Worm (Caenorhabditis elegans): ENCODE results near the gene R01E6.5.

Gene R01E6.5

DNA sequence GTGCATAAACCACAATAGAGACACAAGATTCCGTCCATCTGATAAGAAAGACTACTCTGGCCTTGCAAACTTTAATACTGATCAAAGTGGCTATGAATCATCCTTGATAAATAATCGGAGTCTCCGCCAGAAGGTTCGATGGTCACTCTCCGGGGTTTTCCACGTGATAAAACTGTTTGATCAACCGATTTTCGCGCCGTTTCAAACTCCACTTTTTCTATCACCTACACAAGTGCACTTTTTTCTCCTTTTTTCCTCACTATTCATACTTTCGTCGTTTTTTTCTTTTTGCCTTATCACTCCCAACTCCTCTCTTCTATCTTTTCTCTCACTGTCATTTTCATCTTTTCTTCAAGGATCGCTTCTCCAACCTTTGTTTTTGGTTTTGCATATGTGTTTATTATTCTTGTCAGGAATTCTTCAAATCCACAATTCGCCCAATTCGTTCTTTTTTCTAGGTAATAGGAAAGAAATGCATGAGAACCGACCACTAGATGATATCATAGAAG, 8.2 kb upstream of the R01E6.5 start, which contains the start of gene F18H3.4:
Gene F18H3.4 (plus strand): TSS at position 459 of the 509 bp plus-strand sequence.
- TF ChIP-seq flt-1 (GFP tag; IDR thresholded peaks at IDR 0.05) (no peak), ztf-29 (GFP tag; IDR thresholded peaks at IDR 0.05) (no peak), T22C8.4 (GFP tag; IDR thresholded peaks at IDR 0.05) (no peak), ztf-23 (GFP tag; IDR thresholded peaks at IDR 0.05) (no peak), cog-1 (tag; optimal IDR thresholded peaks at IDR 0.05) (no peak), klf-2 (GFP tag; conservative IDR thresholded peaks at IDR 0.05) (no peak)

DNA sequence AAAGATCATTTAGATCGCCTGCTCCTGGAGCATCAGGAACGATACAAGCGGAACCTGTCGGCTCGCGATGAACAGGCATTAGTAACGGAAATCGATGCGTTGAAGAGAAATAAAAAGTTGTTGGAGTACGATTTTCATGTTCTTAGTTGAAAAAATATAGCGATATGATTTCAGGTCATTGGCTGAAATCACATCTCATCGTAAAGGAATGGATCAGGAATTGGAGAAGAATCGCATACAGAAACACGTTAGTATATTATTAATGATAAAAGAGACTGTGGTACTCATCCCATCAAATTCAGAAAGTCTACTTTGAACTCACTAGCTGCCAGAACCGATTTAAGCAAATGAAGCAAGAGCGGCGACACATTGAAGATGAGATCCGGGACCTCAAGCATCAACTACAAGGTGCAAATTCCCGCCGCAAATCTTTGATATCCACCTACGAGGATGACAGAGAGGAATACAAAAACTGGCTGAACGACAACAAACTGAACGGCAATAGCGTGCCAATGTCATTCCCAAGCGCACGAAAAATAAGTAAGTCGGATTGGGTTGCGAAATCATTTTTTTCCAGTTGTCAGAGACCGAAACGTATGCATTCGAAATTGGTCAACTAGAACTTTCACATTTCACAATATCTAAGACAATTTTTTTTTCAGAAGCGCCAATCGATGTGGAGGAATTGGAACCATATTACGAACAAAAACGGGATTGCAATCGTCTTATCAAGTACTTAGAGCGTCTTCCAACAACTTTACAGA, 6.7 kb upstream of the R01E6.5 start:
- TF ChIP-seq ref-1 (GFP tag; conservative IDR thresholded peaks at IDR 0.05) (no peak), tab-1 (GFP tag; IDR thresholded peaks at IDR 0.05) (no peak), klf-2 (GFP tag; conservative IDR thresholded peaks at IDR 0.05) (no peak), T22C8.4 (GFP tag; IDR thresholded peaks at IDR 0.05) (no peak), flt-1 (GFP tag; IDR thresholded peaks at IDR 0.05) (no peak), med-1 (GFP tag; optimal IDR thresholded peaks at IDR 0.05; ENCODE audit: insufficient read depth) (no peak), ztf-23 (GFP tag; IDR thresholded peaks at IDR 0.05) (no peak), cog-1 (tag; optimal IDR thresholded peaks at IDR 0.05) (no peak), ztf-29 (GFP tag; IDR thresholded peaks at IDR 0.05) (no peak)

- TF ChIP-seq flt-1 (GFP tag; IDR thresholded peaks at IDR 0.05), result no peak
Observed at ce11 chrX:13532424-13533309, 4.2 kb upstream of the R01E6.5 start, which contains the start of gene acr-12. Gene acr-12 (plus strand): TSS chrX:13532853.

ce11 chrX:13539701-13540100, 2.8 kb downstream of the R01E6.5 start:
- TF ChIP-seq klf-2 (GFP tag; conservative IDR thresholded peaks at IDR 0.05), result no peak
- no peak for TF ChIP-seq T22C8.4 (GFP tag; IDR thresholded peaks at IDR 0.05)
- no peak for TF ChIP-seq ztf-29 (GFP tag; IDR thresholded peaks at IDR 0.05)
- TF ChIP-seq cog-1 (tag; optimal IDR thresholded peaks at IDR 0.05), result no peak
- no peak for TF ChIP-seq ztf-23 (GFP tag; IDR thresholded peaks at IDR 0.05)
- TF ChIP-seq flt-1 (GFP tag; IDR thresholded peaks at IDR 0.05), result no peak
- no peak for TF ChIP-seq ref-1 (GFP tag; conservative IDR thresholded peaks at IDR 0.05)
- TF ChIP-seq med-1 (GFP tag; optimal IDR thresholded peaks at IDR 0.05; ENCODE audit: insufficient read depth), result no peak
- TF ChIP-seq tab-1 (GFP tag; IDR thresholded peaks at IDR 0.05), result no peak

DNA sequence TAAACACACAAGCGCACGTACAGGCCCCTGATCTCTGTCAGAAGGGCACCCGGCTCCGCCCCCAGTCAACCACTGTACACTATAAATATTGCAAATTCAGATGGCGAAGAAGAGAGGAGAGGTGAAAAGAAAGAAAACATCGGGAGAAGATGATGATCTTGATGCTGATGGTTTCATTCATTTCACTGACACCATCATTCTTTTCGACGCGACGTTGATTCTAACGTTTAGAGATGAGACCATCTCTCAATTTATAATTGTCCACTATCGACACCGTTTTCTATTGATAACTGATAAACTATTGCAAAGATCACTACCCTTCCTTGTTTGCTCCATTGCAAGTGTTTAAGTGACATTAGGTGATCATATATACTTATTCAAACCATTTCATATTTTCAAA, 4.5 kb downstream of the R01E6.5 start:
- TF ChIP-seq klf-2 (GFP tag; conservative IDR thresholded peaks at IDR 0.05) (no peak), ztf-23 (GFP tag; IDR thresholded peaks at IDR 0.05) (no peak), med-1 (GFP tag; optimal IDR thresholded peaks at IDR 0.05; ENCODE audit: insufficient read depth) (no peak), ref-1 (GFP tag; conservative IDR thresholded peaks at IDR 0.05) (no peak), cog-1 (tag; optimal IDR thresholded peaks at IDR 0.05) (no peak), T22C8.4 (GFP tag; IDR thresholded peaks at IDR 0.05) (no peak), tab-1 (GFP tag; IDR thresholded peaks at IDR 0.05) (no peak), ztf-29 (GFP tag; IDR thresholded peaks at IDR 0.05) (no peak), flt-1 (GFP tag; IDR thresholded peaks at IDR 0.05) (no peak)

- TF ChIP-seq ref-1 (GFP tag; conservative IDR thresholded peaks at IDR 0.05), result no peak
- no peak for TF ChIP-seq klf-2 (GFP tag; conservative IDR thresholded peaks at IDR 0.05)
- no peak for TF ChIP-seq ztf-23 (GFP tag; IDR thresholded peaks at IDR 0.05)
- TF ChIP-seq T22C8.4 (GFP tag; IDR thresholded peaks at IDR 0.05), result no peak
- TF ChIP-seq tab-1 (GFP tag; IDR thresholded peaks at IDR 0.05), result no peak
- no peak for TF ChIP-seq cog-1 (tag; optimal IDR thresholded peaks at IDR 0.05)
- no peak for TF ChIP-seq flt-1 (GFP tag; IDR thresholded peaks at IDR 0.05)
- no peak for TF ChIP-seq med-1 (GFP tag; optimal IDR thresholded peaks at IDR 0.05; ENCODE audit: insufficient read depth)
- TF ChIP-seq ztf-29 (GFP tag; IDR thresholded peaks at IDR 0.05), result no peak
Observed at ce11 chrX:13542236-13542635, 5.4 kb downstream of the R01E6.5 start, which contains the start of gene cah-4. Gene cah-4 (plus strand): TSS chrX:13542574.

- no peak for TF ChIP-seq T22C8.4 (GFP tag; IDR thresholded peaks at IDR 0.05)
- no peak for TF ChIP-seq med-1 (GFP tag; optimal IDR thresholded peaks at IDR 0.05; ENCODE audit: insufficient read depth)
- no peak for TF ChIP-seq ztf-29 (GFP tag; IDR thresholded peaks at IDR 0.05)
- no peak for TF ChIP-seq cog-1 (tag; optimal IDR thresholded peaks at IDR 0.05)
- TF ChIP-seq flt-1 (GFP tag; IDR thresholded peaks at IDR 0.05), result no peak
- TF ChIP-seq klf-2 (GFP tag; conservative IDR thresholded peaks at IDR 0.05), result no peak
- TF ChIP-seq ztf-23 (GFP tag; IDR thresholded peaks at IDR 0.05), result no peak
- TF ChIP-seq ref-1 (GFP tag; conservative IDR thresholded peaks at IDR 0.05), result no peak
Observed at ce11 chrX:13542757-13543156, 5.9 kb downstream of the R01E6.5 start.

DNA sequence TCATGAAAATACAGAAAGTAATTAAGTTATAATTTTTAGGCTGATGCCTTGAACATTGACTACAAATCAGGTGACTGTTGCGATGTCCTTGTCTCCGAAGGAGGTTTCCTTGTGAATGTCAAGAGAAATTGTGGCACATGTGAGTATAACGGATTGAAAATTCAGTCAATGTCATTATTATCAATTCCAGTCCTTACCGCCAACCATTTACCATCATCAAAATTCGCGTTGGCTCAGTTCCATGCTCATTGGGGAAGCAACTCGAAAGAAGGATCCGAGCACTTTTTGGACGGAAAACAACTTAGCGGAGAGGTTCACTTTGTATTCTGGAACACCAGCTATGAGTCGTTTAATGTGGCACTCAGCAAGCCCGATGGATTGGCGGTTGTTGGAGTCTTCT, 6.5 kb downstream of the R01E6.5 start:
- TF ChIP-seq klf-2 (GFP tag; conservative IDR thresholded peaks at IDR 0.05) (no peak), med-1 (GFP tag; optimal IDR thresholded peaks at IDR 0.05; ENCODE audit: insufficient read depth) (no peak), tab-1 (GFP tag; IDR thresholded peaks at IDR 0.05) (no peak), T22C8.4 (GFP tag; IDR thresholded peaks at IDR 0.05) (no peak), cog-1 (tag; optimal IDR thresholded peaks at IDR 0.05) (no peak)

ce11 chrX:13544544-13545021, 7.7 kb downstream of the R01E6.5 start:
- no peak for TF ChIP-seq ztf-29 (GFP tag; IDR thresholded peaks at IDR 0.05)
- TF ChIP-seq tab-1 (GFP tag; IDR thresholded peaks at IDR 0.05), result no peak
- no peak for TF ChIP-seq med-1 (GFP tag; optimal IDR thresholded peaks at IDR 0.05; ENCODE audit: insufficient read depth)
- no peak for TF ChIP-seq flt-1 (GFP tag; IDR thresholded peaks at IDR 0.05)
